Fruit fly (Drosophila melanogaster) whole organism, embryonic: ENCODE measurements around the gene Fer3HCH.

Source experiments
- CG11093 ChIP-seq: fragments of 200-800 bp; sonication (Bioruptor generic); IDR thresholded peaks from 3 replicates; pipeline ENCODE4 v1.3.6; 2022; ENCODE audit warnings: missing biosample characterization, missing genetic modification characterization
- CG11696 ChIP-seq: fragments of 200-800 bp; sonication (Bioruptor generic); IDR thresholded peaks from 2 replicates; pipeline ENCODE4 v1.3.6; 2022; ENCODE audit warnings: missing biosample characterization, missing genetic modification characterization
- CG11723 ChIP-seq: fragments of 200-800 bp; sonication (Bioruptor generic); optimal IDR thresholded peaks from 2 replicates; lab custom pipeline; 2017; ENCODE audit warnings: missing biosample characterization, mild to moderate bottlenecking, missing genetic modification characterization
- CG12236 ChIP-seq: fragments of 200-800 bp; sonication (Bioruptor generic); optimal IDR thresholded peaks from 2 replicates; lab custom pipeline; 2016; ENCODE audit warnings: missing biosample characterization, missing genetic modification characterization
- CG12659 ChIP-seq: fragments of 200-800 bp; sonication (Bioruptor generic); optimal IDR thresholded peaks from 3 replicates; lab custom pipeline; 2017; ENCODE audit warnings: mild to moderate bottlenecking, missing biosample characterization, missing genetic modification reagents, missing genetic modification characterization
- CG14667 ChIP-seq: fragments of 200-800 bp; sonication (Bioruptor generic); IDR thresholded peaks from 2 replicates; pipeline ENCODE4 v1.3.6; 2022; ENCODE audit warnings: missing biosample characterization, missing genetic modification characterization
- CG14965 ChIP-seq: fragments of 200-800 bp; sonication (Bioruptor generic); optimal IDR thresholded peaks from 2 replicates; lab custom pipeline; 2016; ENCODE audit warnings: missing biosample characterization, missing genetic modification characterization, borderline replicate concordance
- CG16815 ChIP-seq: fragments of 200-800 bp; sonication (Bioruptor generic); optimal IDR thresholded peaks from 3 replicates; lab custom pipeline; 2017; ENCODE audit warnings: missing biosample characterization, mild to moderate bottlenecking, missing genetic modification characterization
- CG16863 ChIP-seq: fragments of 200-800 bp; sonication (Bioruptor generic); optimal IDR thresholded peaks from 3 replicates; lab custom pipeline; 2016; ENCODE audit warnings: missing biosample characterization, missing genetic modification characterization
- CG17568 ChIP-seq: fragments of 200-800 bp; sonication (Bioruptor generic); optimal IDR thresholded peaks from 2 replicates; lab custom pipeline; 2018; ENCODE audit warnings: missing biosample characterization, mild to moderate bottlenecking, missing genetic modification characterization, moderate library complexity
- CG17829 ChIP-seq: fragments of 200-800 bp; optimal IDR thresholded peaks from 2 replicates; lab custom pipeline; 2019; ENCODE audit warnings: missing biosample characterization, mild to moderate bottlenecking, missing genetic modification characterization, moderate library complexity
- CG30020 ChIP-seq: fragments of 200-800 bp; optimal IDR thresholded peaks from 2 replicates; lab custom pipeline; 2019; ENCODE audit warnings: missing biosample characterization, mild to moderate bottlenecking, missing genetic modification characterization, moderate library complexity
- CG31388 ChIP-seq: fragments of 200-800 bp; sonication (Bioruptor generic); optimal IDR thresholded peaks from 2 replicates; lab custom pipeline; 2016; ENCODE audit warnings: missing biosample characterization, missing genetic modification characterization
- CG33213 ChIP-seq: fragments of 200-800 bp; sonication (Bioruptor generic); optimal IDR thresholded peaks from 3 replicates; lab custom pipeline; 2016; ENCODE audit warnings: missing biosample characterization, missing genetic modification characterization
- CG34224 ChIP-seq: fragments of 200-800 bp; sonication (Bioruptor generic); IDR thresholded peaks from 3 replicates; pipeline ENCODE4 v1.3.6; 2022; ENCODE audit warnings: missing biosample characterization, missing genetic modification characterization; ENCODE audit not compliant: partially characterized antibody
- CG4328 ChIP-seq: fragments of 200-800 bp; sonication (Bioruptor generic); optimal IDR thresholded peaks from 3 replicates; lab custom pipeline; 2017; ENCODE audit warnings: missing biosample characterization, missing genetic modification reagents, missing genetic modification characterization
- CG4854 ChIP-seq: fragments of 200-800 bp; sonication (Bioruptor generic); optimal IDR thresholded peaks from 2 replicates; lab custom pipeline; 2016; ENCODE audit warnings: missing biosample characterization, missing genetic modification characterization, inconsistent platforms
- CG5245 ChIP-seq: fragments of 200-800 bp; sonication (Bioruptor generic); optimal IDR thresholded peaks from 3 replicates; lab custom pipeline; 2016; ENCODE audit warnings: missing biosample characterization, missing genetic modification characterization
- CG6254 ChIP-seq: fragments of 200-800 bp; sonication (Bioruptor generic); optimal IDR thresholded peaks from 3 replicates; lab custom pipeline; 2017; ENCODE audit warnings: mild to moderate bottlenecking, missing biosample characterization, missing genetic modification reagents, missing genetic modification characterization
- CG6765 ChIP-seq: fragments of 200-800 bp; sonication (Bioruptor generic); optimal IDR thresholded peaks from 3 replicates; lab custom pipeline; 2017; ENCODE audit warnings: missing biosample characterization, mild to moderate bottlenecking, missing genetic modification characterization
- CG6813 ChIP-seq: fragments of 200-800 bp; sonication (Bioruptor generic); optimal IDR thresholded peaks from 2 replicates; lab custom pipeline; 2017; ENCODE audit warnings: missing biosample characterization, missing genetic modification characterization, mild to moderate bottlenecking, moderate library complexity, missing genetic modification reagents
- CG7271 ChIP-seq: fragments of 200-800 bp; sonication (Bioruptor generic); optimal IDR thresholded peaks from 2 replicates; lab custom pipeline; 2018; ENCODE audit warnings: missing biosample characterization, mild to moderate bottlenecking, missing genetic modification characterization, moderate library complexity
- CG7745 ChIP-seq: fragments of 200-800 bp; sonication (Bioruptor generic); optimal IDR thresholded peaks from 2 replicates; lab custom pipeline; 2018; ENCODE audit warnings: missing biosample characterization, mild to moderate bottlenecking, missing genetic modification characterization, moderate library complexity
- CG8944 ChIP-seq: fragments of 200-800 bp; sonication (Bioruptor generic); optimal IDR thresholded peaks from 3 replicates; lab custom pipeline; 2016; ENCODE audit warnings: missing biosample characterization, missing genetic modification characterization
- CG9727 ChIP-seq: fragments of 200-800 bp; sonication (Bioruptor generic); optimal IDR thresholded peaks from 3 replicates; lab custom pipeline; 2017; ENCODE audit warnings: missing biosample characterization, mild to moderate bottlenecking, missing genetic modification characterization
- CG9817 ChIP-seq: fragments of 200-800 bp; sonication (Bioruptor generic); optimal IDR thresholded peaks from 2 replicates; lab custom pipeline; 2018; ENCODE audit warnings: missing biosample characterization, mild to moderate bottlenecking, missing genetic modification characterization, moderate library complexity
- Dbx ChIP-seq: fragments of 200-800 bp; sonication (Bioruptor generic); IDR thresholded peaks from 3 replicates; pipeline ENCODE4 v1.3.6; 2022; ENCODE audit warnings: missing biosample characterization, missing genetic modification characterization
- Deaf1 ChIP-seq: fragments of 200-800 bp; optimal IDR thresholded peaks from 3 replicates; lab custom pipeline; 2019; ENCODE audit warnings: missing biosample characterization, mild to moderate bottlenecking, missing genetic modification characterization, moderate library complexity
- GATAe ChIP-seq: fragments of 200-800 bp; sonication (Bioruptor generic); conservative IDR thresholded peaks from 2 replicates; pipeline ENCODE4 v1.3.6; 2022; ENCODE audit warnings: missing biosample characterization, missing genetic modification characterization
- HLH54F ChIP-seq: fragments of 200-800 bp; sonication (Bioruptor generic); optimal IDR thresholded peaks from 3 replicates; lab custom pipeline; 2016; ENCODE audit warnings: missing biosample characterization, missing genetic modification characterization
- MTF-1 ChIP-seq: fragments of 200-800 bp; sonication (Bioruptor generic); optimal IDR thresholded peaks from 2 replicates; lab custom pipeline; 2018; ENCODE audit warnings: missing biosample characterization, mild to moderate bottlenecking, missing genetic modification characterization, borderline replicate concordance
- Mad ChIP-seq: fragments of 200-800 bp; sonication (Bioruptor generic); optimal IDR thresholded peaks from 2 replicates; lab custom pipeline; 2016; ENCODE audit warnings: missing biosample characterization, missing genetic modification characterization
- Max ChIP-seq: fragments of 200-800 bp; sonication (Bioruptor generic); optimal IDR thresholded peaks from 2 replicates; lab custom pipeline; 2016; ENCODE audit warnings: missing biosample characterization, mild to moderate bottlenecking, missing genetic modification characterization
- Oli ChIP-seq: fragments of 200-800 bp; sonication (Bioruptor generic); optimal IDR thresholded peaks from 2 replicates; lab custom pipeline; 2018; ENCODE audit warnings: missing biosample characterization, mild to moderate bottlenecking, missing genetic modification characterization, moderate library complexity
- Tbp ChIP-seq: fragments of >200 bp; optimal IDR thresholded peaks from 2 replicates; lab custom pipeline; 2018; ENCODE audit warnings: missing biosample characterization, missing genetic modification characterization
- ab ChIP-seq: fragments of 200-800 bp; sonication (Bioruptor generic); optimal IDR thresholded peaks from 2 replicates; lab custom pipeline; 2016; ENCODE audit warnings: missing biosample characterization, missing genetic modification characterization
- cato ChIP-seq: fragments of 200-800 bp; sonication (Bioruptor generic); optimal IDR thresholded peaks from 2 replicates; lab custom pipeline; 2016; ENCODE audit warnings: missing biosample characterization, missing genetic modification characterization, borderline replicate concordance
- corto ChIP-seq: fragments of 200-800 bp; sonication (Bioruptor generic); optimal IDR thresholded peaks from 2 replicates; lab custom pipeline; 2016; ENCODE audit warnings: missing biosample characterization, mild to moderate bottlenecking, missing genetic modification characterization, moderate library complexity
- danr ChIP-seq: fragments of 200-800 bp; sonication (Bioruptor generic); IDR thresholded peaks from 2 replicates; pipeline ENCODE4 v1.3.6; 2022; ENCODE audit warnings: missing biosample characterization, missing genetic modification characterization
- dysf ChIP-seq: fragments of 200-800 bp; sonication (Bioruptor generic); IDR thresholded peaks from 3 replicates; pipeline ENCODE4 v1.3.6; 2022; ENCODE audit warnings: missing biosample characterization, missing genetic modification characterization
- esg ChIP-seq: fragments of 200-800 bp; sonication (Bioruptor generic); conservative IDR thresholded peaks from 2 replicates; pipeline ENCODE4 v1.3.6; 2022; ENCODE audit warnings: missing biosample characterization, missing genetic modification characterization
- fd64A ChIP-seq: fragments of 200-800 bp; sonication (Bioruptor generic); optimal IDR thresholded peaks from 3 replicates; lab custom pipeline; 2018; ENCODE audit warnings: missing biosample characterization, mild to moderate bottlenecking, missing genetic modification characterization
- gce ChIP-seq: fragments of 200-800 bp; sonication (Bioruptor generic); IDR thresholded peaks from 3 replicates; pipeline ENCODE4 v1.3.6; 2022; ENCODE audit warnings: missing biosample characterization, missing genetic modification characterization
- ind ChIP-seq: fragments of 200-800 bp; sonication (Bioruptor generic); optimal IDR thresholded peaks from 3 replicates; lab custom pipeline; 2016; ENCODE audit warnings: missing biosample characterization, missing genetic modification characterization
- inv ChIP-seq: fragments of 200-800 bp; sonication (Bioruptor generic); IDR thresholded peaks from 2 replicates; pipeline ENCODE4 v1.3.6; 2022; ENCODE audit warnings: missing biosample characterization, missing genetic modification characterization; ENCODE audit not compliant: partially characterized antibody
- onecut ChIP-seq: fragments of 200-800 bp; sonication (Bioruptor generic); IDR thresholded peaks from 2 replicates; pipeline ENCODE4 v1.3.6; 2022; ENCODE audit warnings: missing biosample characterization, missing genetic modification characterization
- phol ChIP-seq: fragments of 200-800 bp; sonication (Bioruptor generic); optimal IDR thresholded peaks from 3 replicates; lab custom pipeline; 2018; ENCODE audit warnings: missing biosample characterization, mild to moderate bottlenecking, missing genetic modification characterization, moderate library complexity
- pita ChIP-seq: fragments of 200-800 bp; sonication (Bioruptor generic); optimal IDR thresholded peaks from 2 replicates; lab custom pipeline; 2017; ENCODE audit warnings: missing biosample characterization, mild to moderate bottlenecking, missing genetic modification characterization
- pum ChIP-seq: fragments of 200-800 bp; sonication (Bioruptor generic); optimal IDR thresholded peaks from 2 replicates; lab custom pipeline; 2016; ENCODE audit warnings: missing biosample characterization, missing genetic modification characterization
- stc ChIP-seq: fragments of 200-800 bp; sonication (Bioruptor generic); IDR thresholded peaks from 2 replicates; pipeline ENCODE4 v1.3.6; 2022; ENCODE audit warnings: missing biosample characterization, missing genetic modification characterization
- toy ChIP-seq: fragments of 200-800 bp; sonication (Bioruptor generic); IDR thresholded peaks from 2 replicates; pipeline ENCODE4 v1.3.6; 2022; ENCODE audit warnings: missing biosample characterization, missing genetic modification characterization

The Fer3HCH gene

DNA sequence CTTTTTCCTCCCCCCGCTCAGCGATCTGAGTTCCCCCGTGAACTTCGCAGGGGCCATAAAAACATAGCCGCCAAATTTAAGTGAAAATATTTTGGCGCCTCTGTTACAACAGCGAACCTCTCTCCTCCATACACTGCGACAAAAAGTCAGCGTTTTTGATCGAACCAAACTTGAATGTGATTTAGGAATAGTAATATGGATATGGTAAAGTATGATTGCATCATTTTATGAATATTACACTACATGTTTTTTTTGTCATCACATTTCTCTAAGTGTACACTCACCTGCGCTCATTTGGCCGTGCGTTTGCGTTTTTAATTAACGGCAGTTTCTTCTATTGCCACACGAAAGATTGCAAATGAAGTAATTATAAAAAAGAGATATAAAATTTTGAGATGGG, 27.7 kb upstream of the Fer3HCH start (continued):
- TF ChIP-seq Deaf1 (tag; lab: Kevin White, UChicago) (no peak), fd64A (GFP tag; lab: Kevin White, UChicago) (no peak), CG6813 (peak; percentile 31), gce (0 out of 3 replicates have a peak, but pooled peaks have one; percentile 55), ind (GFP tag; lab: Kevin White, UChicago) (peak; percentile 74), CG9817 (tag; lab: Kevin White, UChicago) (peak; percentile 26), cato (GFP tag; lab: Kevin White, UChicago) (no peak), GATAe (GFP tag; lab: Robert Waterston, UW) (no peak), corto (GFP tag; lab: Kevin White, UChicago) (no peak), Tbp (GFP tag; lab: Kevin White, UChicago) (no peak), CG11093 (GFP tag; lab: Robert Waterston, UW) (no peak), ab (GFP tag; lab: Kevin White, UChicago) (no peak), CG17829 (tag; lab: Kevin White, UChicago) (peak; percentile 31), HLH54F (no peak), CG30020 (tag; lab: Kevin White, UChicago) (no peak), CG31388 (GFP tag; lab: Kevin White, UChicago) (no peak), CG16815 (GFP tag; lab: Kevin White, UChicago) (no peak), Mad (GFP tag; lab: Kevin White, UChicago) (no peak), CG17568 (GFP tag; lab: Kevin White, UChicago) (peak; percentile 13), pita (no peak), toy (GFP tag; lab: Robert Waterston, UW) (no peak), danr (GFP tag; lab: Robert Waterston, UW) (peak; percentile 31; the same call in 1 of the 2 replicates), stc (GFP tag; lab: Robert Waterston, UW) (peak; percentile 67; the same call in 1 of the 2 replicates), CG4854 (GFP tag; lab: Kevin White, UChicago) (peak; percentile 31), inv (GFP tag; lab: Robert Waterston, UW) (no peak), CG33213 (peak; percentile 46), CG6765 (GFP tag; lab: Kevin White, UChicago) (no peak), CG5245 (GFP tag; lab: Kevin White, UChicago) (peak; percentile 47), esg (GFP tag; lab: Robert Waterston, UW) (peak; percentile 38; the same call in 1 of the 2 replicates), Oli (tag; lab: Kevin White, UChicago) (peak; percentile 70), CG11723 (GFP tag; lab: Kevin White, UChicago) (no peak), pum (GFP tag; lab: Kevin White, UChicago) (peak; percentile 41), CG14965 (no peak), CG12659 (GFP tag; lab: Kevin White, UChicago) (peak; percentile 33), CG34224 (GFP tag; lab: Robert Waterston, UW) (no peak), CG14667 (no peak), MTF-1 (peak; percentile 18), CG16863 (GFP tag; lab: Kevin White, UChicago) (peak; percentile 32), Dbx (GFP tag; lab: Robert Waterston, UW) (no peak), phol (tag; lab: Kevin White, UChicago) (peak; percentile 71), CG12236 (GFP tag; lab: Kevin White, UChicago) (no peak), CG7745 (tag; lab: Kevin White, UChicago) (no peak), CG8944 (GFP tag; lab: Kevin White, UChicago) (peak; percentile 57), dysf (GFP tag; lab: Robert Waterston, UW) (peak; percentile 61), CG9727 (GFP tag; lab: Kevin White, UChicago) (peak; percentile 38), Max (GFP tag; lab: Kevin White, UChicago) (peak; percentile 11), CG11696 (no peak), CG7271 (tag; lab: Kevin White, UChicago) (no peak), onecut (GFP tag; lab: Robert Waterston, UW) (peak; percentile 55), CG4328 (GFP tag; lab: Kevin White, UChicago) (no peak), CG6254 (GFP tag; lab: Kevin White, UChicago) (peak; percentile 9)
